Fruit fly (Drosophila melanogaster) whole organism, embryonic: Measurements from ENCODE around the gene orion.

Source experiments
- CG10431 ChIP-seq: fragments of 200-800 bp; sonication (Bioruptor generic); optimal IDR thresholded peaks from 3 replicates; lab custom pipeline; 2018; ENCODE audit warnings: missing biosample characterization, mild to moderate bottlenecking, missing genetic modification characterization
- CG12104 ChIP-seq: fragments of 200-800 bp; sonication (Bioruptor generic); optimal IDR thresholded peaks from 3 replicates; lab custom pipeline; 2016; ENCODE audit warnings: missing biosample characterization, missing genetic modification characterization
- CG12236 ChIP-seq: fragments of 200-800 bp; sonication (Bioruptor generic); optimal IDR thresholded peaks from 2 replicates; lab custom pipeline; 2016; ENCODE audit warnings: missing biosample characterization, missing genetic modification characterization
- CG12391 ChIP-seq: fragments of 200-800 bp; sonication (Bioruptor generic); optimal IDR thresholded peaks from 3 replicates; lab custom pipeline; 2018; ENCODE audit warnings: missing biosample characterization, mild to moderate bottlenecking, missing genetic modification characterization, moderate library complexity
- CG13296 ChIP-seq: fragments of 200-800 bp; sonication (Bioruptor generic); optimal IDR thresholded peaks from 3 replicates; lab custom pipeline; 2018; ENCODE audit warnings: missing biosample characterization, mild to moderate bottlenecking, missing genetic modification characterization
- CG13424 ChIP-seq: fragments of 200-800 bp; sonication (Bioruptor generic); optimal IDR thresholded peaks from 2 replicates; lab custom pipeline; 2019; ENCODE audit warnings: missing biosample characterization, mild to moderate bottlenecking, missing genetic modification characterization, moderate library complexity
- CG13775 ChIP-seq: fragments of 200-800 bp; sonication (Bioruptor generic); optimal IDR thresholded peaks from 3 replicates; lab custom pipeline; 2017; ENCODE audit warnings: missing biosample characterization, mild to moderate bottlenecking, missing genetic modification characterization
- CG14050 ChIP-seq: fragments of 200-800 bp; sonication (Bioruptor generic); IDR thresholded peaks from 3 replicates; pipeline ENCODE4 v1.3.6; 2022; ENCODE audit warnings: missing biosample characterization, missing genetic modification characterization
- CG15601 ChIP-seq: fragments of 200-800 bp; sonication (Bioruptor generic); optimal IDR thresholded peaks from 3 replicates; lab custom pipeline; 2019; ENCODE audit warnings: missing biosample characterization, mild to moderate bottlenecking, missing genetic modification characterization, moderate library complexity
- CG1603 ChIP-seq: fragments of 200-800 bp; sonication (Bioruptor generic); optimal IDR thresholded peaks from 2 replicates; lab custom pipeline; 2019; ENCODE audit warnings: missing biosample characterization, mild to moderate bottlenecking, missing genetic modification characterization, moderate library complexity
- CG17328 ChIP-seq: fragments of 200-800 bp; sonication (Bioruptor generic); IDR thresholded peaks from 2 replicates; pipeline ENCODE4 v1.3.6; 2022; ENCODE audit warnings: missing biosample characterization, missing genetic modification characterization
- CG30020 ChIP-seq: fragments of 200-800 bp; optimal IDR thresholded peaks from 2 replicates; lab custom pipeline; 2019; ENCODE audit warnings: missing biosample characterization, mild to moderate bottlenecking, missing genetic modification characterization, moderate library complexity
- CG31388 ChIP-seq: fragments of 200-800 bp; sonication (Bioruptor generic); optimal IDR thresholded peaks from 2 replicates; lab custom pipeline; 2016; ENCODE audit warnings: missing biosample characterization, missing genetic modification characterization
- CG32772 ChIP-seq: fragments of 200-800 bp; sonication (Bioruptor generic); IDR thresholded peaks from 2 replicates; pipeline ENCODE4 v1.3.6; 2022; ENCODE audit warnings: missing biosample characterization, missing genetic modification characterization
- CG3847 ChIP-seq: fragments of 200-800 bp; sonication (Bioruptor generic); IDR thresholded peaks from 2 replicates; pipeline ENCODE4 v1.3.6; 2022; ENCODE audit warnings: missing biosample characterization, missing genetic modification characterization
- CG4424 ChIP-seq: fragments of 200-800 bp; sonication (Bioruptor generic); optimal IDR thresholded peaks from 3 replicates; lab custom pipeline; 2016; ENCODE audit warnings: missing biosample characterization, missing genetic modification characterization
- CG6254 ChIP-seq: fragments of 200-800 bp; sonication (Bioruptor generic); optimal IDR thresholded peaks from 3 replicates; lab custom pipeline; 2017; ENCODE audit warnings: mild to moderate bottlenecking, missing biosample characterization, missing genetic modification reagents, missing genetic modification characterization
- CG6272 ChIP-seq: fragments of 200-800 bp; sonication (Bioruptor generic); IDR thresholded peaks from 2 replicates; pipeline ENCODE4 v1.3.6; 2022; ENCODE audit warnings: missing biosample characterization, missing genetic modification characterization
- CG8359 ChIP-seq: fragments of 200-800 bp; sonication (Bioruptor generic); optimal IDR thresholded peaks from 2 replicates; lab custom pipeline; 2017; ENCODE audit warnings: missing biosample characterization, mild to moderate bottlenecking, missing genetic modification characterization, borderline replicate concordance
- CG8388 ChIP-seq: fragments of 200-800 bp; sonication (Bioruptor generic); optimal IDR thresholded peaks from 2 replicates; lab custom pipeline; 2019; ENCODE audit warnings: missing biosample characterization, mild to moderate bottlenecking, missing genetic modification characterization, moderate library complexity
- CG9437 ChIP-seq: fragments of 200-800 bp; sonication (Bioruptor generic); optimal IDR thresholded peaks from 2 replicates; lab custom pipeline; 2018; ENCODE audit warnings: missing biosample characterization, mild to moderate bottlenecking, missing genetic modification characterization
- Dek ChIP-seq: fragments of 200-800 bp; sonication (Bioruptor generic); optimal IDR thresholded peaks from 3 replicates; lab custom pipeline; 2019; ENCODE audit warnings: missing biosample characterization, mild to moderate bottlenecking, missing genetic modification characterization, moderate library complexity
- ERR ChIP-seq: fragments of 200-800 bp; sonication (Bioruptor generic); optimal IDR thresholded peaks from 2 replicates; lab custom pipeline; 2016; ENCODE audit warnings: missing biosample characterization, missing genetic modification characterization
- Gsc ChIP-seq: fragments of 200-800 bp; sonication (Bioruptor generic); IDR thresholded peaks from 2 replicates; pipeline ENCODE4 v1.3.6; 2022; ENCODE audit warnings: missing biosample characterization, missing genetic modification characterization
- HLH3B ChIP-seq: fragments of 200-800 bp; sonication (Bioruptor generic); IDR thresholded peaks from 2 replicates; pipeline ENCODE4 v1.3.6; 2022; ENCODE audit warnings: missing biosample characterization, missing genetic modification characterization
- HLH4C ChIP-seq: fragments of 200-800 bp; sonication (Bioruptor generic); IDR thresholded peaks from 3 replicates; pipeline ENCODE4 v1.3.6; 2022; ENCODE audit warnings: missing biosample characterization, missing genetic modification characterization; ENCODE audit not compliant: partially characterized antibody
- Hmr ChIP-seq: fragments of 200-800 bp; sonication (Bioruptor generic); optimal IDR thresholded peaks from 3 replicates; lab custom pipeline; 2017; ENCODE audit warnings: mild to moderate bottlenecking, missing biosample characterization, missing genetic modification reagents, missing genetic modification characterization
- Lpt ChIP-seq: fragments of >200 bp; optimal IDR thresholded peaks from 2 replicates; lab custom pipeline; 2018; ENCODE audit warnings: missing biosample characterization, missing genetic modification characterization
- Poxn ChIP-seq: fragments of 200-800 bp; sonication (Bioruptor generic); IDR thresholded peaks from 2 replicates; pipeline ENCODE4 v1.3.6; 2022; ENCODE audit warnings: missing biosample characterization, missing genetic modification characterization
- Ravus ChIP-seq: fragments of 200-800 bp; sonication (Bioruptor generic); IDR thresholded peaks from 2 replicates; pipeline ENCODE4 v1.3.6; 2022; ENCODE audit warnings: missing biosample characterization, missing genetic modification characterization
- Scr ChIP-seq: fragments of 200-800 bp; sonication (Bioruptor generic); IDR thresholded peaks from 2 replicates; pipeline ENCODE4 v1.3.6; 2022; ENCODE audit warnings: missing biosample characterization, missing genetic modification characterization; ENCODE audit not compliant: partially characterized antibody
- TFAM ChIP-seq: fragments of 200-800 bp; sonication (Bioruptor generic); optimal IDR thresholded peaks from 2 replicates; lab custom pipeline; 2017; ENCODE audit warnings: missing biosample characterization, missing genetic modification characterization, inconsistent platforms
- Tbp ChIP-seq: fragments of >200 bp; optimal IDR thresholded peaks from 2 replicates; lab custom pipeline; 2018; ENCODE audit warnings: missing biosample characterization, missing genetic modification characterization
- Usf ChIP-seq: fragments of 200-800 bp; sonication (Bioruptor generic); optimal IDR thresholded peaks from 2 replicates; lab custom pipeline; 2017; ENCODE audit warnings: missing genotype, missing biosample characterization, missing genetic modification characterization
- ab ChIP-seq: fragments of 200-800 bp; sonication (Bioruptor generic); optimal IDR thresholded peaks from 2 replicates; lab custom pipeline; 2016; ENCODE audit warnings: missing biosample characterization, missing genetic modification characterization
- al ChIP-seq: fragments of 200-800 bp; sonication (Bioruptor generic); IDR thresholded peaks from 2 replicates; pipeline ENCODE4 v1.3.6; 2022; ENCODE audit warnings: missing biosample characterization, missing genetic modification characterization
- bcd ChIP-seq: fragments of 200-800 bp; sonication (Bioruptor generic); optimal IDR thresholded peaks from 2 replicates; lab custom pipeline; 2017; ENCODE audit warnings: missing biosample characterization, mild to moderate bottlenecking, missing genetic modification characterization
- chn ChIP-seq: fragments of 200-800 bp; sonication (Bioruptor generic); optimal IDR thresholded peaks from 2 replicates; lab custom pipeline; 2016; ENCODE audit warnings: missing biosample characterization, missing genetic modification characterization
- dimm ChIP-seq: fragments of 200-800 bp; sonication (Bioruptor generic); IDR thresholded peaks from 2 replicates; pipeline ENCODE4 v1.3.6; 2022; ENCODE audit warnings: missing biosample characterization, missing genetic modification characterization
- dm ChIP-seq: fragments of 200-800 bp; sonication (Bioruptor generic); optimal IDR thresholded peaks from 3 replicates; lab custom pipeline; 2016; ENCODE audit warnings: missing biosample characterization, missing genetic modification characterization
- ewg ChIP-seq: fragments of 200-800 bp; sonication (Bioruptor generic); optimal IDR thresholded peaks from 3 replicates; lab custom pipeline; 2017; ENCODE audit warnings: mild to moderate bottlenecking, missing biosample characterization, missing genetic modification reagents, missing genetic modification characterization
- fd96Cb ChIP-seq: fragments of 200-800 bp; sonication (Bioruptor generic); optimal IDR thresholded peaks from 2 replicates; lab custom pipeline; 2018; ENCODE audit warnings: missing biosample characterization, mild to moderate bottlenecking, missing genetic modification characterization, moderate library complexity
- fru ChIP-seq: fragments of >200 bp; optimal IDR thresholded peaks from 2 replicates; lab custom pipeline; 2017
- gro ChIP-seq: fragments of 200-800 bp; sonication (Bioruptor generic); optimal IDR thresholded peaks from 2 replicates; lab custom pipeline; 2016; ENCODE audit warnings: missing biosample characterization, missing genetic modification characterization
- hkb ChIP-seq, 2 experiments: fragments of 200-800 bp in 1 of 2; fragments of >200 bp in 1 of 2; sonication (Bioruptor generic) in 1 of 2; IDR thresholded peaks in 1 of 2; optimal IDR thresholded peaks in 1 of 2; 2 replicates each; pipeline versions ENCODE4 v1.3.6 to Lab custom; 2017 to 2022; ENCODE audit warnings: missing biosample characterization in 1 of 2, missing genetic modification characterization in 1 of 2
- ken ChIP-seq: fragments of 200-800 bp; sonication (Bioruptor generic); IDR thresholded peaks from 3 replicates; pipeline ENCODE4 v1.3.6; 2022; ENCODE audit warnings: missing biosample characterization, missing genetic modification characterization
- mirr ChIP-seq: fragments of 200-800 bp; sonication (Bioruptor generic); optimal IDR thresholded peaks from 3 replicates; lab custom pipeline; 2018; ENCODE audit warnings: missing biosample characterization, mild to moderate bottlenecking, missing genetic modification characterization
- pnt ChIP-seq: fragments of 200-800 bp; sonication (Bioruptor generic); optimal IDR thresholded peaks from 3 replicates; lab custom pipeline; 2016; ENCODE audit warnings: missing biosample characterization, missing genetic modification characterization
- ssp ChIP-seq: fragments of 200-800 bp; sonication (Bioruptor generic); IDR thresholded peaks from 2 replicates; pipeline ENCODE4 v1.3.6; 2022; ENCODE audit warnings: missing biosample characterization, missing genetic modification characterization
- tgo ChIP-seq: fragments of 200-800 bp; sonication (Bioruptor generic); IDR thresholded peaks from 3 replicates; pipeline ENCODE4 v1.3.6; 2022; ENCODE audit warnings: missing biosample characterization, missing genetic modification characterization
- zf30C ChIP-seq: fragments of 200-800 bp; sonication (Bioruptor generic); optimal IDR thresholded peaks from 3 replicates; lab custom pipeline; 2018; ENCODE audit warnings: missing biosample characterization, mild to moderate bottlenecking, missing genetic modification characterization

The orion gene

dm6 chrX:7934679-7935078 lies 12.0 kb downstream of the orion start, which contains the start of gene RpS14b (continued):
- TF ChIP-seq dm (peak; percentile 80), dimm (GFP tag; lab: Robert Waterston, UW) (no peak), CG31388 (no peak), CG13424 (tag; lab: Kevin White, UChicago) (peak; percentile 23), fd96Cb (tag; lab: Kevin White, UChicago) (no peak), ssp (GFP tag; lab: Robert Waterston, UW) (peak; percentile 58), bcd (GFP tag; lab: Kevin White, UChicago) (peak; percentile 76), CG3847 (GFP tag; lab: Robert Waterston, UW) (peak; percentile 61), CG12104 (no peak), Tbp (GFP tag; lab: Kevin White, UChicago) (no peak), CG15601 (tag; lab: Kevin White, UChicago) (peak; percentile 16), CG13296 (GFP tag; lab: Kevin White, UChicago) (peak; percentile 81), TFAM (no peak), HLH3B (GFP tag; lab: Robert Waterston, UW) (peak; percentile 56), pnt (GFP tag; lab: Kevin White, UChicago) (no peak), Ravus (GFP tag; lab: Robert Waterston, UW) (no peak), CG13775 (GFP tag; lab: Kevin White, UChicago) (peak; percentile 82), CG1603 (tag; lab: Kevin White, UChicago) (peak; percentile 72), CG30020 (peak; percentile 14), HLH4C (GFP tag; lab: Robert Waterston, UW) (peak; percentile 72), mirr (GFP tag; lab: Kevin White, UChicago) (peak; percentile 86), Lpt (GFP tag; lab: Kevin White, UChicago) (no peak), ewg (GFP tag; lab: Kevin White, UChicago) (peak; percentile 59), tgo (GFP tag; lab: Robert Waterston, UW) (peak; percentile 56; the same call in 2 of the 3 replicates), ERR (GFP tag; lab: Kevin White, UChicago) (peak; percentile 19), CG9437 (GFP tag; lab: Kevin White, UChicago) (peak; percentile 28), CG6254 (GFP tag; lab: Kevin White, UChicago) (no peak), CG6272 (peak; percentile 41; the same call in 1 of the 2 replicates), CG17328 (GFP tag; lab: Robert Waterston, UW) (peak; percentile 79), CG14050 (peak; percentile 58), ab (GFP tag; lab: Kevin White, UChicago) (peak; percentile 3), CG12236 (GFP tag; lab: Kevin White, UChicago) (no peak), al (peak; percentile 38; the same call in 1 of the 2 replicates), Gsc (no peak), Dek (peak; percentile 6), CG4424 (GFP tag; lab: Kevin White, UChicago) (peak; percentile 29), CG8388 (no peak), Hmr (GFP tag; lab: Kevin White, UChicago) (peak; percentile 85), Usf (GFP tag; lab: Kevin White, UChicago) (no peak), CG8359 (GFP tag; lab: Kevin White, UChicago) (no peak), gro (GFP tag; lab: Kevin White, UChicago) (peak; percentile 72), CG12391 (peak; percentile 45), fru (lab: Kevin White, UChicago) (no peak), CG32772 (peak; percentile 60), Scr (GFP tag; lab: Robert Waterston, UW) (peak; percentile 73), Poxn (GFP tag; lab: Robert Waterston, UW) (no peak), chn (GFP tag; lab: Kevin White, UChicago) (peak; percentile 45), CG10431 (GFP tag; lab: Kevin White, UChicago) (peak; percentile 39), ken (peak; percentile 60; the same call in 1 of the 3 replicates), hkb (optimal IDR thresholded peaks at IDR 0.05; lab: Kevin White, UChicago) (peak; percentile 36), hkb (GFP tag; IDR thresholded peaks at IDR 0.05; lab: Robert Waterston, UW) (peak; percentile 71), zf30C (GFP tag; lab: Kevin White, UChicago) (peak; percentile 50)
